Fruit fly (Drosophila melanogaster): ENCODE measurements around the gene CG18636.

DNA sequence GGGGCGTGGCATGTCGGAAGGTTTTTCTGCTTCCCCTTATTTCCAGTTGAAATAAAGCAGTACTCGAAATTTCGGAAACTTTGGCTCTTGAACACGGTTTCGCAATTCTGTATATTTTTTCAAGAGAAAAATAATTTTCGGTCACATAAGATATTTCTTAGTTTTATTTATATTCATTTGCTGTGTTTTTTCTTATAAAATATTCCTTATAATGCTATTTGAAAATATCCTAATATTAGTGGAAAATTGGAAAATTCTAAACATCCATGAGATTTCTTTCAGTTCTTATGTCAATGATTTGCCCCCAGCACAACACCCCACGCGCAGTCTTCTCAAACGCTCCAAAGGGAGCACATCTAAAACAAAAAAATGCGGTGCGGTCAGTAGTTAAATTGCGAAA lies 23.9 kb downstream of the CG18636 start, which contains the start of gene CG4691:
- TF ChIP-seq gl (tag; optimal IDR thresholded peaks at IDR 0.05) (no peak), CG15710 (tag; optimal IDR thresholded peaks at IDR 0.05) (no peak), EcR (GFP tag; optimal IDR thresholded peaks at IDR 0.05) (no peak), Pif1B (GFP tag; optimal IDR thresholded peaks at IDR 0.05) (no peak), CG8301 (tag; optimal IDR thresholded peaks at IDR 0.05) (no peak), CG12605 (GFP tag; IDR thresholded peaks at IDR 0.05) (no peak), rn (GFP tag; IDR thresholded peaks at IDR 0.05) (no peak), CG32121 (GFP tag; IDR thresholded peaks at IDR 0.05) (no peak), CG13204 (GFP tag; optimal IDR thresholded peaks at IDR 0.05) (no peak), CG14655 (GFP tag; optimal IDR thresholded peaks at IDR 0.05) (no peak), Snoo (tag; optimal IDR thresholded peaks at IDR 0.05) (no peak)

All from whole organism, pupa.